Fruit fly (Drosophila melanogaster) S2 (cell line): ENCODE results near the gene CG5388.

Experiments used
- CG8478 ChIP-seq: fragments of >200 bp; optimal IDR thresholded peaks from 2 replicates; lab custom pipeline; 2018
- CTCF ChIP-seq, 2 experiments: fragments of >200 bp; optimal IDR thresholded peaks; 2 replicates each; lab custom pipeline; 2018

- no peak for TF ChIP-seq CTCF (optimal IDR thresholded peaks at IDR 0.05; lab: Kevin White, UChicago)
- TF ChIP-seq CG8478, result no peak
These were observed 51.8 kb downstream of the CG5388 start for dm6 chr3R:22288305-22288704.
